Fruit fly (Drosophila melanogaster) whole organism, embryonic: Measurements from ENCODE around the gene rho-4.

ENCODE experiments used
- ATbp ChIP-seq: fragments of 200-800 bp; sonication (Bioruptor generic); optimal IDR thresholded peaks from 2 replicates; lab custom pipeline; 2017; ENCODE audit warnings: missing biosample characterization, mild to moderate bottlenecking, missing genetic modification characterization, missing genetic modification reagents
- Blimp-1 ChIP-seq: fragments of 200-800 bp; sonication (Bioruptor generic); optimal IDR thresholded peaks from 3 replicates; lab custom pipeline; 2018; ENCODE audit warnings: missing biosample characterization, missing genetic modification characterization, mild to moderate bottlenecking, moderate library complexity, missing genetic modification reagents
- CG10565 ChIP-seq: fragments of 200-800 bp; sonication (Bioruptor generic); optimal IDR thresholded peaks from 3 replicates; lab custom pipeline; 2016; ENCODE audit warnings: missing biosample characterization, mild to moderate bottlenecking, missing genetic modification characterization
- CG11696 ChIP-seq: fragments of 200-800 bp; sonication (Bioruptor generic); IDR thresholded peaks from 2 replicates; pipeline ENCODE4 v1.3.6; 2022; ENCODE audit warnings: missing biosample characterization, missing genetic modification characterization
- CG13123 ChIP-seq: fragments of 200-800 bp; sonication (Bioruptor generic); optimal IDR thresholded peaks from 2 replicates; lab custom pipeline; 2016; ENCODE audit warnings: missing biosample characterization, missing genetic modification characterization
- CG15479 ChIP-seq: fragments of 200-800 bp; sonication (Bioruptor generic); optimal IDR thresholded peaks from 3 replicates; lab custom pipeline; 2019; ENCODE audit warnings: missing biosample characterization, mild to moderate bottlenecking, missing genetic modification characterization, moderate library complexity
- CG15696 ChIP-seq: fragments of 200-800 bp; sonication (Bioruptor generic); optimal IDR thresholded peaks from 2 replicates; lab custom pipeline; 2019; ENCODE audit warnings: missing biosample characterization, mild to moderate bottlenecking, missing genetic modification characterization, moderate library complexity
- CG17568 ChIP-seq: fragments of 200-800 bp; sonication (Bioruptor generic); optimal IDR thresholded peaks from 2 replicates; lab custom pipeline; 2018; ENCODE audit warnings: missing biosample characterization, mild to moderate bottlenecking, missing genetic modification characterization, moderate library complexity
- CG18764 ChIP-seq: fragments of 200-800 bp; sonication (Bioruptor generic); optimal IDR thresholded peaks from 3 replicates; lab custom pipeline; 2016; ENCODE audit warnings: missing biosample characterization, missing genetic modification characterization
- CG3281 ChIP-seq: fragments of 200-800 bp; sonication (Bioruptor generic); optimal IDR thresholded peaks from 3 replicates; lab custom pipeline; 2017; ENCODE audit warnings: missing biosample characterization, mild to moderate bottlenecking, missing genetic modification characterization
- CG4328 ChIP-seq: fragments of 200-800 bp; sonication (Bioruptor generic); optimal IDR thresholded peaks from 3 replicates; lab custom pipeline; 2017; ENCODE audit warnings: missing biosample characterization, missing genetic modification reagents, missing genetic modification characterization
- CG4404 ChIP-seq: fragments of 200-800 bp; sonication (Bioruptor generic); IDR thresholded peaks from 2 replicates; pipeline ENCODE4 v1.3.6; 2022; ENCODE audit warnings: missing biosample characterization, missing genetic modification characterization
- CG4820 ChIP-seq: fragments of 200-800 bp; sonication (Bioruptor generic); optimal IDR thresholded peaks from 3 replicates; lab custom pipeline; 2016; ENCODE audit warnings: missing biosample characterization, missing genetic modification characterization
- CG6254 ChIP-seq: fragments of 200-800 bp; sonication (Bioruptor generic); optimal IDR thresholded peaks from 3 replicates; lab custom pipeline; 2017; ENCODE audit warnings: mild to moderate bottlenecking, missing biosample characterization, missing genetic modification reagents, missing genetic modification characterization
- CG6765 ChIP-seq: fragments of 200-800 bp; sonication (Bioruptor generic); optimal IDR thresholded peaks from 3 replicates; lab custom pipeline; 2017; ENCODE audit warnings: missing biosample characterization, mild to moderate bottlenecking, missing genetic modification characterization
- CG8944 ChIP-seq: fragments of 200-800 bp; sonication (Bioruptor generic); optimal IDR thresholded peaks from 3 replicates; lab custom pipeline; 2016; ENCODE audit warnings: missing biosample characterization, missing genetic modification characterization
- CG9932 ChIP-seq: fragments of 200-800 bp; sonication (Bioruptor generic); IDR thresholded peaks from 2 replicates; pipeline ENCODE4 v1.3.6; 2022; ENCODE audit warnings: missing biosample characterization, missing genetic modification characterization
- CHES-1-like ChIP-seq: fragments of 200-800 bp; sonication (Bioruptor generic); optimal IDR thresholded peaks from 2 replicates; lab custom pipeline; 2016; ENCODE audit warnings: missing biosample characterization, missing genetic modification characterization
- HHEX ChIP-seq: fragments of 200-800 bp; sonication (Bioruptor generic); optimal IDR thresholded peaks from 3 replicates; lab custom pipeline; 2017; ENCODE audit warnings: missing biosample characterization, mild to moderate bottlenecking, missing genetic modification characterization, missing genetic modification reagents
- Hey ChIP-seq: fragments of 200-800 bp; sonication (Bioruptor generic); optimal IDR thresholded peaks from 3 replicates; lab custom pipeline; 2018; ENCODE audit warnings: missing biosample characterization, mild to moderate bottlenecking, missing genetic modification characterization
- Lhr ChIP-seq: fragments of 200-800 bp; sonication (Bioruptor generic); optimal IDR thresholded peaks from 3 replicates; lab custom pipeline; 2017; ENCODE audit warnings: mild to moderate bottlenecking, missing biosample characterization, missing genetic modification reagents, missing genetic modification characterization
- Myb ChIP-seq: fragments of 200-800 bp; sonication (Bioruptor generic); optimal IDR thresholded peaks from 2 replicates; lab custom pipeline; 2016; ENCODE audit warnings: missing biosample characterization, missing genetic modification characterization
- Six4 ChIP-seq: fragments of 200-800 bp; sonication (Bioruptor generic); optimal IDR thresholded peaks from 2 replicates; lab custom pipeline; 2016; ENCODE audit warnings: missing biosample characterization, missing genetic modification characterization
- Sry-δ ChIP-seq: fragments of 200-800 bp; sonication (Bioruptor generic); optimal IDR thresholded peaks from 2 replicates; lab custom pipeline; 2016; ENCODE audit warnings: missing biosample characterization, missing genetic modification characterization
- Trl ChIP-seq, 3 experiments: fragments of >200 bp in 2 of 3; fragments of 200-800 bp in 1 of 3; sonication (Bioruptor generic) in 1 of 3; optimal IDR thresholded peaks; 2 replicates in 1 of 3; 3 replicates in 2 of 3; lab custom pipeline; 2016 to 2017; ENCODE audit warnings: missing biosample characterization in 1 of 3, missing genetic modification characterization in 1 of 3
- abd-A ChIP-seq: fragments of 200-800 bp; sonication (Bioruptor generic); optimal IDR thresholded peaks from 3 replicates; lab custom pipeline; 2019; ENCODE audit warnings: missing biosample characterization, mild to moderate bottlenecking, missing genetic modification characterization, moderate library complexity
- amos ChIP-seq: fragments of 200-800 bp; sonication (Bioruptor generic); IDR thresholded peaks from 2 replicates; pipeline ENCODE4 v1.3.6; 2022; ENCODE audit warnings: missing biosample characterization, missing genetic modification characterization; ENCODE audit not compliant: partially characterized antibody
- bab2 ChIP-seq: fragments of 200-800 bp; sonication (Bioruptor generic); optimal IDR thresholded peaks from 2 replicates; lab custom pipeline; 2016; ENCODE audit warnings: missing biosample characterization, missing genetic modification characterization
- bigmax ChIP-seq: fragments of 200-800 bp; sonication (Bioruptor generic); optimal IDR thresholded peaks from 2 replicates; lab custom pipeline; 2018; ENCODE audit warnings: missing biosample characterization, mild to moderate bottlenecking, missing genetic modification characterization
- dmrt11E ChIP-seq: fragments of 200-800 bp; sonication (Bioruptor generic); optimal IDR thresholded peaks from 3 replicates; lab custom pipeline; 2018; ENCODE audit warnings: missing biosample characterization, mild to moderate bottlenecking, missing genetic modification characterization, moderate library complexity
- emc ChIP-seq: fragments of 200-800 bp; sonication (Bioruptor generic); optimal IDR thresholded peaks from 2 replicates; lab custom pipeline; 2016; ENCODE audit warnings: missing biosample characterization, missing genetic modification characterization
- gro ChIP-seq: fragments of 200-800 bp; sonication (Bioruptor generic); optimal IDR thresholded peaks from 2 replicates; lab custom pipeline; 2016; ENCODE audit warnings: missing biosample characterization, missing genetic modification characterization
- insv ChIP-seq, 2 experiments: fragments of 200-800 bp; sonication (Bioruptor generic); optimal IDR thresholded peaks; 3 replicates each; lab custom pipeline; 2016 to 2018; ENCODE audit warnings: missing biosample characterization in 2 of 2, missing genetic modification characterization in 2 of 2
- jing ChIP-seq: fragments of 200-800 bp; sonication (Bioruptor generic); optimal IDR thresholded peaks from 2 replicates; lab custom pipeline; 2018; ENCODE audit warnings: missing biosample characterization, mild to moderate bottlenecking, missing genetic modification characterization
- knrl ChIP-seq: fragments of 200-800 bp; sonication (Bioruptor generic); IDR thresholded peaks from 3 replicates; pipeline ENCODE4 v1.3.6; 2022; ENCODE audit warnings: missing biosample characterization, missing genetic modification characterization; ENCODE audit not compliant: partially characterized antibody
- mld ChIP-seq: fragments of 200-800 bp; sonication (Bioruptor generic); IDR thresholded peaks from 3 replicates; pipeline ENCODE4 v1.3.6; 2022; ENCODE audit warnings: missing biosample characterization, missing genetic modification characterization; ENCODE audit not compliant: partially characterized antibody
- nau ChIP-seq: fragments of 200-800 bp; sonication (Bioruptor generic); optimal IDR thresholded peaks from 3 replicates; lab custom pipeline; 2017; ENCODE audit warnings: missing biosample characterization, mild to moderate bottlenecking, missing genetic modification characterization, missing genetic modification reagents
- nom ChIP-seq: fragments of 200-800 bp; sonication (Bioruptor generic); optimal IDR thresholded peaks from 2 replicates; lab custom pipeline; 2017; ENCODE audit warnings: missing biosample characterization, missing genetic modification characterization, mild to moderate bottlenecking, moderate library complexity, missing genetic modification reagents
- pan ChIP-seq, 4 experiments: fragments of >200 bp in 3 of 4; fragments of 200-800 bp in 1 of 4; sonication (Bioruptor generic) in 1 of 4; optimal IDR thresholded peaks in 3 of 4; IDR thresholded peaks in 1 of 4; 2 replicates each; pipeline versions ENCODE4 v1.3.6 to Lab custom; 2017 to 2022; ENCODE audit warnings: missing biosample characterization in 2 of 4, missing genetic modification characterization in 2 of 4, mixed read lengths in 1 of 4
- pnt ChIP-seq: fragments of 200-800 bp; sonication (Bioruptor generic); optimal IDR thresholded peaks from 3 replicates; lab custom pipeline; 2016; ENCODE audit warnings: missing biosample characterization, missing genetic modification characterization
- prd ChIP-seq, 3 experiments: fragments of >200 bp in 2 of 3; fragments of 200-800 bp in 1 of 3; sonication (Bioruptor generic) in 1 of 3; optimal IDR thresholded peaks in 2 of 3; IDR thresholded peaks in 1 of 3; 2 replicates in 2 of 3; 3 replicates in 1 of 3; pipeline versions ENCODE4 v1.3.6 to Lab custom; 2017 to 2022; ENCODE audit warnings: missing biosample characterization in 1 of 3, missing genetic modification characterization in 1 of 3
- sens-2 ChIP-seq: fragments of 200-800 bp; sonication (Bioruptor generic); IDR thresholded peaks from 2 replicates; pipeline ENCODE4 v1.3.6; 2022; ENCODE audit warnings: missing biosample characterization, missing genetic modification characterization
- slou ChIP-seq: fragments of 200-800 bp; sonication (Bioruptor generic); optimal IDR thresholded peaks from 3 replicates; lab custom pipeline; 2016; ENCODE audit warnings: missing biosample characterization, missing genetic modification characterization
- tna ChIP-seq: fragments of 200-800 bp; sonication (Bioruptor generic); IDR thresholded peaks from 2 replicates; pipeline ENCODE4 v1.3.6; 2022; ENCODE audit warnings: missing biosample characterization, missing genetic modification characterization; ENCODE audit not compliant: partially characterized antibody
- z ChIP-seq: fragments of 200-800 bp; sonication (Bioruptor generic); IDR thresholded peaks from 3 replicates; pipeline ENCODE4 v1.3.6; 2022; ENCODE audit warnings: missing biosample characterization, missing genetic modification characterization
- zen ChIP-seq: fragments of 200-800 bp; sonication (Bioruptor generic); optimal IDR thresholded peaks from 3 replicates; lab custom pipeline; 2018; ENCODE audit warnings: missing biosample characterization, mild to moderate bottlenecking, missing genetic modification characterization, moderate library complexity

rho-4 gene

dm6 chrX:11622649-11623425, 23.2 kb downstream of the rho-4 start (continued):
- TF ChIP-seq Lhr (GFP tag; lab: Kevin White, UChicago) (no peak), CG6254 (no peak), tna (no peak), jing (GFP tag; lab: Kevin White, UChicago) (peak; percentile 26), zen (tag; lab: Kevin White, UChicago) (no peak), pnt (GFP tag; lab: Kevin White, UChicago) (no peak), knrl (GFP tag; lab: Robert Waterston, UW) (no peak), CG17568 (GFP tag; lab: Kevin White, UChicago) (peak; percentile 51), CG15479 (GFP tag; lab: Kevin White, UChicago) (no peak), CG13123 (GFP tag; lab: Kevin White, UChicago) (peak; percentile 58), z (GFP tag; lab: Robert Waterston, UW) (no peak), CG3281 (GFP tag; lab: Kevin White, UChicago) (peak; percentile 70), insv (GFP tag; optimal IDR thresholded peaks at IDR 0.05; lab: Kevin White, UChicago) (no peak), nom (GFP tag; lab: Kevin White, UChicago) (peak; percentile 96), CG4404 (GFP tag; lab: Robert Waterston, UW) (peak; percentile 37; the same call in 1 of the 2 replicates), Blimp-1 (peak; percentile 50), dmrt11E (tag; lab: Kevin White, UChicago) (peak; percentile 22), Six4 (GFP tag; lab: Kevin White, UChicago) (peak; percentile 63), CG18764 (GFP tag; lab: Kevin White, UChicago) (peak; percentile 7), prd (optimal IDR thresholded peaks at IDR 0.05; lab: Kevin White, UChicago) (no peak), prd (GFP tag; IDR thresholded peaks at IDR 0.05; lab: Robert Waterston, UW) (peak; percentile 83), CG6765 (peak; percentile 68), mld (GFP tag; lab: Robert Waterston, UW) (no peak), pan (optimal IDR thresholded peaks at IDR 0.05; lab: Kevin White, UChicago) (no peak), pan (GFP tag; optimal IDR thresholded peaks at IDR 0.05 in 1 of 2, IDR thresholded peaks at IDR 0.05 in 1 of 2) (peak in 1 of 2 experiments; percentile 91), CHES-1-like (GFP tag; lab: Kevin White, UChicago) (peak; percentile 67), HHEX (peak; percentile 72), gro (peak; percentile 69), ATbp (GFP tag; lab: Kevin White, UChicago) (peak; percentile 25), amos (no peak), CG4820 (peak; percentile 55), Sry-δ (peak; percentile 45), bab2 (GFP tag; lab: Kevin White, UChicago) (peak; percentile 77), CG4328 (GFP tag; lab: Kevin White, UChicago) (no peak), Myb (GFP tag; lab: Kevin White, UChicago) (peak; percentile 47), CG9932 (GFP tag; lab: Robert Waterston, UW) (peak; percentile 87), Trl (optimal IDR thresholded peaks at IDR 0.05; lab: Kevin White, UChicago) (peak; percentile 78 to 93), Trl (GFP tag; optimal IDR thresholded peaks at IDR 0.05; lab: Kevin White, UChicago) (peak; percentile 23), nau (GFP tag; lab: Kevin White, UChicago) (peak; percentile 9), CG8944 (peak; percentile 61), bigmax (GFP tag; lab: Kevin White, UChicago) (no peak), slou (peak; percentile 40), CG15696 (tag; lab: Kevin White, UChicago) (no peak), emc (GFP tag; lab: Kevin White, UChicago) (peak; percentile 65), CG10565 (GFP tag; lab: Kevin White, UChicago) (no peak), sens-2 (GFP tag; lab: Robert Waterston, UW) (no peak), CG11696 (peak; percentile 74), abd-A (no peak), Hey (tag; lab: Kevin White, UChicago) (no peak)
